Fruit fly (Drosophila melanogaster) whole organism, embryonic: ENCODE results near the gene capu.
A peak's percentile ranks its signal among the peaks of the same experiment; 100 is the strongest.

Source experiments
- Ada2b ChIP-seq: fragments of 200-800 bp; sonication (Bioruptor generic); IDR thresholded peaks from 2 replicates; pipeline ENCODE4 v1.3.6; 2022; ENCODE audit warnings: missing biosample characterization, missing genetic modification characterization
- Adf1 ChIP-seq: fragments of 200-800 bp; sonication (Bioruptor generic); IDR thresholded peaks from 2 replicates; pipeline ENCODE4 v1.3.6; 2022; ENCODE audit warnings: missing biosample characterization, missing genetic modification characterization
- CG11504 ChIP-seq: fragments of 200-800 bp; sonication (Bioruptor generic); optimal IDR thresholded peaks from 3 replicates; lab custom pipeline; 2019; ENCODE audit warnings: missing biosample characterization, mild to moderate bottlenecking, missing genetic modification characterization, moderate library complexity
- CG11723 ChIP-seq: fragments of 200-800 bp; sonication (Bioruptor generic); optimal IDR thresholded peaks from 2 replicates; lab custom pipeline; 2017; ENCODE audit warnings: missing biosample characterization, mild to moderate bottlenecking, missing genetic modification characterization
- CG12942 ChIP-seq: fragments of 200-800 bp; sonication (Bioruptor generic); optimal IDR thresholded peaks from 3 replicates; lab custom pipeline; 2016; ENCODE audit warnings: missing biosample characterization, missing genetic modification characterization
- CG13296 ChIP-seq: fragments of 200-800 bp; sonication (Bioruptor generic); optimal IDR thresholded peaks from 3 replicates; lab custom pipeline; 2018; ENCODE audit warnings: missing biosample characterization, mild to moderate bottlenecking, missing genetic modification characterization
- CG13424 ChIP-seq: fragments of 200-800 bp; sonication (Bioruptor generic); optimal IDR thresholded peaks from 2 replicates; lab custom pipeline; 2019; ENCODE audit warnings: missing biosample characterization, mild to moderate bottlenecking, missing genetic modification characterization, moderate library complexity
- CG13894 ChIP-seq: fragments of 200-800 bp; sonication (Bioruptor generic); optimal IDR thresholded peaks from 3 replicates; lab custom pipeline; 2018; ENCODE audit warnings: missing biosample characterization, mild to moderate bottlenecking, missing genetic modification characterization, moderate library complexity
- CG14014 ChIP-seq: fragments of 200-800 bp; sonication (Bioruptor generic); IDR thresholded peaks from 2 replicates; pipeline ENCODE4 v1.3.6; 2022; ENCODE audit warnings: missing biosample characterization, missing genetic modification characterization
- CG14050 ChIP-seq: fragments of 200-800 bp; sonication (Bioruptor generic); IDR thresholded peaks from 3 replicates; pipeline ENCODE4 v1.3.6; 2022; ENCODE audit warnings: missing biosample characterization, missing genetic modification characterization
- CG18599 ChIP-seq: fragments of 200-800 bp; sonication (Bioruptor generic); optimal IDR thresholded peaks from 3 replicates; lab custom pipeline; 2017; ENCODE audit warnings: missing biosample characterization, missing genetic modification characterization, mild to moderate bottlenecking, moderate library complexity, missing genetic modification reagents
- CG2712 ChIP-seq: fragments of 200-800 bp; optimal IDR thresholded peaks from 3 replicates; lab custom pipeline; 2019; ENCODE audit warnings: missing biosample characterization, mild to moderate bottlenecking, missing genetic modification characterization, moderate library complexity
- CG31441 ChIP-seq: fragments of 200-800 bp; sonication (Bioruptor generic); IDR thresholded peaks from 2 replicates; pipeline ENCODE4 v1.3.6; 2022; ENCODE audit warnings: missing biosample characterization, missing genetic modification characterization
- CG32532 ChIP-seq: fragments of 200-800 bp; sonication (Bioruptor generic); IDR thresholded peaks from 2 replicates; pipeline ENCODE4 v1.3.6; 2022; ENCODE audit warnings: missing biosample characterization, missing genetic modification characterization
- CG4854 ChIP-seq: fragments of 200-800 bp; sonication (Bioruptor generic); optimal IDR thresholded peaks from 2 replicates; lab custom pipeline; 2016; ENCODE audit warnings: missing biosample characterization, missing genetic modification characterization, inconsistent platforms
- CG6683 ChIP-seq: fragments of 200-800 bp; sonication (Bioruptor generic); optimal IDR thresholded peaks from 2 replicates; lab custom pipeline; 2017; ENCODE audit warnings: missing biosample characterization, mild to moderate bottlenecking, missing genetic modification characterization, missing genetic modification reagents
- CG7372 ChIP-seq: fragments of 200-800 bp; sonication (Bioruptor generic); IDR thresholded peaks from 2 replicates; pipeline ENCODE4 v1.3.6; 2022; ENCODE audit warnings: missing biosample characterization, missing genetic modification characterization
- CG7556 ChIP-seq: fragments of 200-800 bp; sonication (Bioruptor generic); optimal IDR thresholded peaks from 2 replicates; lab custom pipeline; 2017; ENCODE audit warnings: missing biosample characterization, mild to moderate bottlenecking, missing genetic modification characterization
- CG7839 ChIP-seq: fragments of 200-800 bp; sonication (Bioruptor generic); optimal IDR thresholded peaks from 3 replicates; lab custom pipeline; 2018; ENCODE audit warnings: missing biosample characterization, mild to moderate bottlenecking, missing genetic modification characterization, moderate library complexity
- CG8478 ChIP-seq: fragments of >200 bp; optimal IDR thresholded peaks from 2 replicates; lab custom pipeline; 2018
- CG9727 ChIP-seq: fragments of 200-800 bp; sonication (Bioruptor generic); optimal IDR thresholded peaks from 3 replicates; lab custom pipeline; 2017; ENCODE audit warnings: missing biosample characterization, mild to moderate bottlenecking, missing genetic modification characterization
- CoRest ChIP-seq: fragments of 200-800 bp; sonication (Bioruptor generic); optimal IDR thresholded peaks from 3 replicates; lab custom pipeline; 2018; ENCODE audit warnings: missing biosample characterization, mild to moderate bottlenecking, missing genetic modification characterization, moderate library complexity
- E2f1 ChIP-seq: fragments of 200-800 bp; sonication (Bioruptor generic); IDR thresholded peaks from 2 replicates; pipeline ENCODE4 v1.3.6; 2022; ENCODE audit warnings: missing biosample characterization, missing genetic modification characterization
- HHEX ChIP-seq: fragments of 200-800 bp; sonication (Bioruptor generic); optimal IDR thresholded peaks from 3 replicates; lab custom pipeline; 2017; ENCODE audit warnings: missing biosample characterization, mild to moderate bottlenecking, missing genetic modification characterization, missing genetic modification reagents
- Hand ChIP-seq: fragments of 200-800 bp; sonication (Bioruptor generic); optimal IDR thresholded peaks from 2 replicates; lab custom pipeline; 2017; ENCODE audit warnings: mild to moderate bottlenecking, missing biosample characterization, missing genetic modification reagents, missing genetic modification characterization
- Hr39 ChIP-seq: fragments of >200 bp; optimal IDR thresholded peaks from 2 replicates; lab custom pipeline; 2017
- Lim3 ChIP-seq: fragments of 200-800 bp; sonication (Bioruptor generic); IDR thresholded peaks from 2 replicates; pipeline ENCODE4 v1.3.6; 2022; ENCODE audit warnings: missing biosample characterization, missing genetic modification characterization
- Mrtf ChIP-seq: fragments of 200-800 bp; sonication (Bioruptor generic); IDR thresholded peaks from 3 replicates; pipeline ENCODE4 v1.3.6; 2022; ENCODE audit warnings: missing biosample characterization, missing genetic modification characterization
- Neu2 ChIP-seq: fragments of 200-800 bp; sonication (Bioruptor generic); optimal IDR thresholded peaks from 3 replicates; lab custom pipeline; 2016; ENCODE audit warnings: missing biosample characterization, missing genetic modification characterization, borderline replicate concordance
- Oli ChIP-seq: fragments of 200-800 bp; sonication (Bioruptor generic); optimal IDR thresholded peaks from 2 replicates; lab custom pipeline; 2018; ENCODE audit warnings: missing biosample characterization, mild to moderate bottlenecking, missing genetic modification characterization, moderate library complexity
- Opbp ChIP-seq: fragments of 200-800 bp; sonication (Bioruptor generic); IDR thresholded peaks from 3 replicates; pipeline ENCODE4 v1.3.6; 2022; ENCODE audit warnings: missing biosample characterization, missing genetic modification characterization; ENCODE audit not compliant: partially characterized antibody
- Rx ChIP-seq: fragments of 200-800 bp; sonication (Bioruptor generic); IDR thresholded peaks from 2 replicates; pipeline ENCODE4 v1.3.6; 2022; ENCODE audit warnings: missing biosample characterization, missing genetic modification characterization
- Sox102F ChIP-seq: fragments of 200-800 bp; sonication (Bioruptor generic); optimal IDR thresholded peaks from 2 replicates; lab custom pipeline; 2018; ENCODE audit warnings: missing biosample characterization, mild to moderate bottlenecking, missing genetic modification characterization, moderate library complexity
- Stat92E ChIP-seq, 3 experiments: fragments of >200 bp in 2 of 3; fragments of 200-800 bp in 1 of 3; sonication (Bioruptor generic) in 1 of 3; optimal IDR thresholded peaks; 2 replicates each; lab custom pipeline; 2017 to 2019; ENCODE audit warnings: missing biosample characterization in 3 of 3, missing genetic modification characterization in 3 of 3, mild to moderate bottlenecking in 1 of 3, moderate library complexity in 1 of 3
- bigmax ChIP-seq: fragments of 200-800 bp; sonication (Bioruptor generic); optimal IDR thresholded peaks from 2 replicates; lab custom pipeline; 2018; ENCODE audit warnings: missing biosample characterization, mild to moderate bottlenecking, missing genetic modification characterization
- chinmo ChIP-seq: fragments of 200-800 bp; sonication (Bioruptor generic); IDR thresholded peaks from 4 replicates; pipeline ENCODE4 v1.3.6; 2022; ENCODE audit warnings: missing biosample characterization, missing genetic modification characterization; ENCODE audit not compliant: partially characterized antibody
- crol ChIP-seq: fragments of 200-800 bp; sonication (Bioruptor generic); IDR thresholded peaks from 2 replicates; pipeline ENCODE4 v1.3.6; 2022; ENCODE audit warnings: missing biosample characterization, missing genetic modification characterization
- da ChIP-seq: fragments of 200-800 bp; sonication (Bioruptor generic); optimal IDR thresholded peaks from 2 replicates; lab custom pipeline; 2016; ENCODE audit warnings: missing biosample characterization, missing genetic modification characterization
- fd3F ChIP-seq: fragments of 200-800 bp; sonication (Bioruptor generic); optimal IDR thresholded peaks from 2 replicates; lab custom pipeline; 2018; ENCODE audit warnings: missing biosample characterization, mild to moderate bottlenecking, missing genetic modification characterization, moderate library complexity
- gsb ChIP-seq: fragments of 200-800 bp; sonication (Bioruptor generic); IDR thresholded peaks from 2 replicates; pipeline ENCODE4 v1.3.6; 2022; ENCODE audit warnings: missing biosample characterization, missing genetic modification characterization
- ind ChIP-seq: fragments of 200-800 bp; sonication (Bioruptor generic); optimal IDR thresholded peaks from 3 replicates; lab custom pipeline; 2016; ENCODE audit warnings: missing biosample characterization, missing genetic modification characterization
- lilli ChIP-seq: fragments of 200-800 bp; sonication (Bioruptor generic); optimal IDR thresholded peaks from 3 replicates; lab custom pipeline; 2016; ENCODE audit warnings: missing biosample characterization, missing genetic modification characterization
- lmd ChIP-seq: fragments of 200-800 bp; sonication (Bioruptor generic); IDR thresholded peaks from 2 replicates; pipeline ENCODE4 v1.3.6; 2022; ENCODE audit warnings: missing biosample characterization, missing genetic modification characterization
- mam ChIP-seq: fragments of 200-800 bp; sonication (Bioruptor generic); optimal IDR thresholded peaks from 3 replicates; lab custom pipeline; 2016; ENCODE audit warnings: missing biosample characterization, missing genetic modification characterization
- nerfin-1 ChIP-seq: fragments of 200-800 bp; sonication (Bioruptor generic); optimal IDR thresholded peaks from 3 replicates; lab custom pipeline; 2019; ENCODE audit warnings: missing biosample characterization, mild to moderate bottlenecking, missing genetic modification characterization, moderate library complexity
- ro ChIP-seq: fragments of 200-800 bp; sonication (Bioruptor generic); IDR thresholded peaks from 2 replicates; pipeline ENCODE4 v1.3.6; 2022; ENCODE audit warnings: missing biosample characterization, missing genetic modification characterization
- sqz ChIP-seq: fragments of 200-800 bp; sonication (Bioruptor generic); optimal IDR thresholded peaks from 3 replicates; lab custom pipeline; 2018; ENCODE audit warnings: missing biosample characterization, mild to moderate bottlenecking, missing genetic modification characterization
- tio ChIP-seq: fragments of 200-800 bp; sonication (Bioruptor generic); optimal IDR thresholded peaks from 2 replicates; lab custom pipeline; 2017; ENCODE audit warnings: missing biosample characterization, missing genetic modification characterization, inconsistent platforms
- ttk ChIP-seq: fragments of 200-800 bp; sonication (Bioruptor generic); IDR thresholded peaks from 2 replicates; pipeline ENCODE4 v2.1.2; 2022; ENCODE audit warnings: missing biosample characterization, missing genetic modification characterization
- wdn ChIP-seq: fragments of 200-800 bp; sonication (Bioruptor generic); IDR thresholded peaks from 2 replicates; pipeline ENCODE4 v1.3.6; 2022; ENCODE audit warnings: missing biosample characterization, missing genetic modification characterization

capu gene

dm6 chr2L:3940302-3940701 lies 37.6 kb upstream of the capu start:
- TF ChIP-seq ro (GFP tag; lab: Robert Waterston, UW) (no peak), Neu2 (GFP tag; lab: Kevin White, UChicago) (no peak), Lim3 (GFP tag; lab: Robert Waterston, UW) (no peak), Sox102F (GFP tag; lab: Kevin White, UChicago) (no peak), Opbp (no peak), CoRest (tag; lab: Kevin White, UChicago) (no peak), nerfin-1 (tag; lab: Kevin White, UChicago) (no peak), Rx (no peak), fd3F (GFP tag; lab: Kevin White, UChicago) (no peak), crol (0 out of 2 replicates have a peak, but pooled peaks have one; percentile 9), CG6683 (no peak), bigmax (GFP tag; lab: Kevin White, UChicago) (no peak), Hr39 (lab: Kevin White, UChicago) (peak; percentile 78)
- TF ChIP-seq, all 482 proteins: peak for 2

- TF ChIP-seq CG14050 (GFP tag; lab: Robert Waterston, UW) (peak; percentile 27; the same call in 1 of the 3 replicates), Ada2b (GFP tag; lab: Robert Waterston, UW) (peak; percentile 57; the same call in 1 of the 2 replicates), tio (peak; percentile 6), CG7839 (peak; percentile 56), gsb (GFP tag; lab: Robert Waterston, UW) (0 out of 2 replicates have a peak, but pooled peaks have one; percentile 19), CG9727 (GFP tag; lab: Kevin White, UChicago) (peak; percentile 0), chinmo (GFP tag; lab: Robert Waterston, UW) (no peak), mam (GFP tag; lab: Kevin White, UChicago) (no peak), sqz (no peak), CG7556 (GFP tag; lab: Kevin White, UChicago) (peak; percentile 54), Stat92E (GFP tag; optimal IDR thresholded peaks at IDR 0.05; lab: Kevin White, UChicago) (no peak), CG2712 (tag; lab: Kevin White, UChicago) (no peak), Mrtf (GFP tag; lab: Robert Waterston, UW) (0 out of 3 replicates have a peak, but pooled peaks have one; percentile 22), Hand (GFP tag; lab: Kevin White, UChicago) (peak; percentile 31), Oli (tag; lab: Kevin White, UChicago) (peak; percentile 20), CG13424 (peak; percentile 49), E2f1 (GFP tag; lab: Robert Waterston, UW) (peak; percentile 53; the same call in 1 of the 2 replicates), wdn (0 out of 2 replicates have a peak, but pooled peaks have one; percentile 16), CG12942 (no peak), CG18599 (peak; percentile 82), lilli (GFP tag; lab: Kevin White, UChicago) (peak; percentile 1), CG31441 (GFP tag; lab: Robert Waterston, UW) (peak; percentile 21; the same call in 1 of the 2 replicates), CG7372 (GFP tag; lab: Robert Waterston, UW) (0 out of 2 replicates have a peak, but pooled peaks have one; percentile 7), CG32532 (peak; percentile 73), CG14014 (GFP tag; lab: Robert Waterston, UW) (peak; percentile 65), CG13296 (GFP tag; lab: Kevin White, UChicago) (peak; percentile 37), CG11723 (GFP tag; lab: Kevin White, UChicago) (no peak), ind (GFP tag; lab: Kevin White, UChicago) (peak; percentile 30), CG8478 (lab: Kevin White, UChicago) (no peak), CG4854 (no peak), lmd (GFP tag; lab: Robert Waterston, UW) (peak; percentile 40; the same call in 1 of the 2 replicates), CG13894 (tag; lab: Kevin White, UChicago) (peak; percentile 43), ttk (GFP tag; lab: Robert Waterston, UW) (peak; percentile 34; the same call in 1 of the 2 replicates), fd3F (GFP tag; lab: Kevin White, UChicago) (peak; percentile 11), CG11504 (tag; lab: Kevin White, UChicago) (peak; percentile 62), Adf1 (GFP tag; lab: Robert Waterston, UW) (no peak), HHEX (GFP tag; lab: Kevin White, UChicago) (peak; percentile 21), da (no peak)
Measured at dm6 chr2L:3938773-3939172, 36.1 kb upstream of the capu start.
